Worm (Caenorhabditis elegans) whole organism, L4/young adult: ENCODE results near the gene M151.7.

Source experiments
- W03F9.2 ChIP-seq: fragments of 150-350 bp; optimal IDR thresholded peaks from 2 replicates; lab custom pipeline; 2014; ENCODE audit warnings: missing biosample characterization, missing genetic modification characterization
- dao-5 ChIP-seq: sonication (generic microtip); optimal IDR thresholded peaks from 2 replicates; lab custom pipeline; 2016; ENCODE audit warnings: missing genotype, missing genetic modification characterization, moderate library complexity, missing compliant biosample characterization
- him-1 ChIP-seq: sonication (generic microtip); optimal IDR thresholded peaks from 2 replicates; lab custom pipeline; 2016; ENCODE audit warnings: missing genotype, missing genetic modification reagents, missing genetic modification characterization, missing compliant biosample characterization

DNA sequence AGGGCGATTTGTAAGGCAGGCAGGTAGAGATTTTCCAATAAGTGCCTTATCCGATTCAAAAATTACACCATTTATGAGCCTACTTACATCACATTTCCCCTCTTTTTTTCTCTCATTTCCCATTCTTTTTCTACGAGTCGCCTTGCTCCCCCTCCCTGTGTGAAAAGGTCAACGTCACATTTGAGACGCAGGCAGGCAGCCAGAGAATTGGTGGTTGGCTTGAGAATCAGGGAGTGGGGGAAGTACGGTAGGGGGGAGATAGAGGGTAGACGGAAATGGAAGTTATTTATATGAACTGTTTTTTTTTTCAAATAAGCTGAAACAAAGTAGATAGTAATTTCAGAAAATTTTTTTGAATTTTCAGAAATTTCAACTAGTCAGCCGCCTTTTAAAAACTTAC, 5.5 kb upstream of the M151.7 start:
- no peak for TF ChIP-seq him-1 (tag; lab: Kevin White, UChicago)
- no peak for TF ChIP-seq W03F9.2 (tag; lab: Kevin White, UChicago)
- TF ChIP-seq dao-5 (tag; lab: Kevin White, UChicago) = no peak
